Worm (Caenorhabditis elegans) whole organism, L4/young adult: ENCODE measurements around the gene acs-18.

ENCODE experiments used
- W03F9.2 ChIP-seq: fragments of 150-350 bp; optimal IDR thresholded peaks from 2 replicates; lab custom pipeline; 2014; ENCODE audit warnings: missing biosample characterization, missing genetic modification characterization
- dao-5 ChIP-seq: sonication (generic microtip); optimal IDR thresholded peaks from 2 replicates; lab custom pipeline; 2016; ENCODE audit warnings: missing genotype, missing genetic modification characterization, moderate library complexity, missing compliant biosample characterization

DNA sequence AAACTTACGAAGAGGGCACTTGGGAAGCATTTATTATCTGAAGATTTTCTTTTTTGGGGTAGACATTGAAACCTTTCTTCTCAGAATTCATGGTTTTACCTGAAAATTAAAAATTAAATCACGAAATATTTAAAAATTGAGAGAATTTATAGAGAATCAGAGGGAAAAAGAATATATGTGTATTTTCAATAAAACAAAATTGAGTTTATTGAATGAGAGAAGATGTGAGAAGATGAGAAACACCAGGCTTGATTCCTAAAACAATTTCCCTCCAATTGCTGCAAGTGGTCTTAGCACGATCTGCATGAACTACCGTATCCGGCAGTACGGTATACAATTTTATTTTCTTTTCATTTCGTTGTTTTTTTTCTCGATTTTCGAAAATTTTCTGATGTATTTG lies 43.6 kb upstream of the acs-18 start, which contains the start of gene R11A8.1:
- TF ChIP-seq W03F9.2 (tag; lab: Kevin White, UChicago) = no peak
- TF ChIP-seq dao-5 (tag; lab: Kevin White, UChicago) = no peak
